Fruit fly (Drosophila melanogaster) whole organism, embryonic: ENCODE results near the gene CG42449.

Experiments
- Ada2b ChIP-seq: fragments of 200-800 bp; sonication (Bioruptor generic); IDR thresholded peaks from 2 replicates; pipeline ENCODE4 v1.3.6; 2022; ENCODE audit warnings: missing biosample characterization, missing genetic modification characterization
- CG1603 ChIP-seq: fragments of 200-800 bp; sonication (Bioruptor generic); optimal IDR thresholded peaks from 2 replicates; lab custom pipeline; 2019; ENCODE audit warnings: missing biosample characterization, mild to moderate bottlenecking, missing genetic modification characterization, moderate library complexity
- CG18599 ChIP-seq: fragments of 200-800 bp; sonication (Bioruptor generic); optimal IDR thresholded peaks from 3 replicates; lab custom pipeline; 2017; ENCODE audit warnings: missing biosample characterization, missing genetic modification characterization, mild to moderate bottlenecking, moderate library complexity, missing genetic modification reagents
- CG18764 ChIP-seq: fragments of 200-800 bp; sonication (Bioruptor generic); optimal IDR thresholded peaks from 3 replicates; lab custom pipeline; 2016; ENCODE audit warnings: missing biosample characterization, missing genetic modification characterization
- CG30020 ChIP-seq: fragments of 200-800 bp; optimal IDR thresholded peaks from 2 replicates; lab custom pipeline; 2019; ENCODE audit warnings: missing biosample characterization, mild to moderate bottlenecking, missing genetic modification characterization, moderate library complexity
- CG30403 ChIP-seq: fragments of 200-800 bp; sonication (Bioruptor generic); optimal IDR thresholded peaks from 3 replicates; lab custom pipeline; 2016; ENCODE audit warnings: missing biosample characterization, missing genetic modification characterization
- CG3407 ChIP-seq: fragments of 200-800 bp; sonication (Bioruptor generic); optimal IDR thresholded peaks from 2 replicates; lab custom pipeline; 2018; ENCODE audit warnings: missing biosample characterization, mild to moderate bottlenecking, missing genetic modification characterization
- CG4282 ChIP-seq: fragments of 200-800 bp; sonication (Bioruptor generic); optimal IDR thresholded peaks from 2 replicates; lab custom pipeline; 2016; ENCODE audit warnings: missing biosample characterization, missing genetic modification characterization
- CG5180 ChIP-seq: fragments of 200-800 bp; sonication (Bioruptor generic); optimal IDR thresholded peaks from 3 replicates; lab custom pipeline; 2017; ENCODE audit warnings: missing biosample characterization, missing genetic modification characterization, mild to moderate bottlenecking, moderate library complexity, missing genetic modification reagents
- CG6272 ChIP-seq: fragments of 200-800 bp; sonication (Bioruptor generic); IDR thresholded peaks from 2 replicates; pipeline ENCODE4 v1.3.6; 2022; ENCODE audit warnings: missing biosample characterization, missing genetic modification characterization
- CG7271 ChIP-seq: fragments of 200-800 bp; sonication (Bioruptor generic); optimal IDR thresholded peaks from 2 replicates; lab custom pipeline; 2018; ENCODE audit warnings: missing biosample characterization, mild to moderate bottlenecking, missing genetic modification characterization, moderate library complexity
- CG8765 ChIP-seq: fragments of 200-800 bp; sonication (Bioruptor generic); IDR thresholded peaks from 2 replicates; pipeline ENCODE4 v1.3.6; 2022; ENCODE audit warnings: missing biosample characterization, missing genetic modification characterization
- CG9609 ChIP-seq: fragments of 200-800 bp; sonication (Bioruptor generic); optimal IDR thresholded peaks from 3 replicates; lab custom pipeline; 2016; ENCODE audit warnings: missing biosample characterization, missing genetic modification characterization
- CG9932 ChIP-seq: fragments of 200-800 bp; sonication (Bioruptor generic); IDR thresholded peaks from 2 replicates; pipeline ENCODE4 v1.3.6; 2022; ENCODE audit warnings: missing biosample characterization, missing genetic modification characterization
- Camta ChIP-seq: fragments of 200-800 bp; sonication (Bioruptor generic); optimal IDR thresholded peaks from 2 replicates; lab custom pipeline; 2016; ENCODE audit warnings: missing biosample characterization, missing genetic modification characterization
- Ets65A ChIP-seq: fragments of 200-800 bp; sonication (Bioruptor generic); peaks from one replicate; lab custom pipeline; 2016; ENCODE audit warnings: missing biosample characterization, missing genetic modification characterization
- Fer3 ChIP-seq: fragments of 200-800 bp; sonication (Bioruptor generic); optimal IDR thresholded peaks from 2 replicates; lab custom pipeline; 2018; ENCODE audit warnings: missing biosample characterization, mild to moderate bottlenecking, missing genetic modification characterization, moderate library complexity
- Hmr ChIP-seq: fragments of 200-800 bp; sonication (Bioruptor generic); optimal IDR thresholded peaks from 3 replicates; lab custom pipeline; 2017; ENCODE audit warnings: mild to moderate bottlenecking, missing biosample characterization, missing genetic modification reagents, missing genetic modification characterization
- Hsf ChIP-seq: fragments of 200-800 bp; sonication (Bioruptor generic); optimal IDR thresholded peaks from 3 replicates; lab custom pipeline; 2016; ENCODE audit warnings: missing biosample characterization, missing genetic modification characterization
- Lim3 ChIP-seq: fragments of 200-800 bp; sonication (Bioruptor generic); IDR thresholded peaks from 2 replicates; pipeline ENCODE4 v1.3.6; 2022; ENCODE audit warnings: missing biosample characterization, missing genetic modification characterization
- Lpt ChIP-seq: fragments of >200 bp; optimal IDR thresholded peaks from 2 replicates; lab custom pipeline; 2018; ENCODE audit warnings: missing biosample characterization, missing genetic modification characterization
- Optix ChIP-seq: fragments of 200-800 bp; sonication (Bioruptor generic); IDR thresholded peaks from 3 replicates; pipeline ENCODE4 v1.3.6; 2022; ENCODE audit warnings: missing biosample characterization, missing genetic modification characterization
- Pdp1 ChIP-seq, 2 experiments: fragments of 200-800 bp; sonication (Bioruptor generic); optimal IDR thresholded peaks; 3 replicates each; lab custom pipeline; 2016; ENCODE audit warnings: missing biosample characterization in 2 of 2, missing genetic modification characterization in 2 of 2, mild to moderate bottlenecking in 1 of 2, moderate library complexity in 1 of 2
- Ptx1 ChIP-seq: fragments of 200-800 bp; sonication (Bioruptor generic); IDR thresholded peaks from 2 replicates; pipeline ENCODE4 v1.3.6; 2022; ENCODE audit warnings: missing biosample characterization, missing genetic modification characterization
- Sox102F ChIP-seq: fragments of 200-800 bp; sonication (Bioruptor generic); optimal IDR thresholded peaks from 2 replicates; lab custom pipeline; 2018; ENCODE audit warnings: missing biosample characterization, mild to moderate bottlenecking, missing genetic modification characterization, moderate library complexity
- Stat92E ChIP-seq, 3 experiments: fragments of >200 bp in 2 of 3; fragments of 200-800 bp in 1 of 3; sonication (Bioruptor generic) in 1 of 3; optimal IDR thresholded peaks; 2 replicates each; lab custom pipeline; 2017 to 2019; ENCODE audit warnings: missing biosample characterization in 3 of 3, missing genetic modification characterization in 3 of 3, mild to moderate bottlenecking in 1 of 3, moderate library complexity in 1 of 3
- Trl ChIP-seq, 3 experiments: fragments of >200 bp in 2 of 3; fragments of 200-800 bp in 1 of 3; sonication (Bioruptor generic) in 1 of 3; optimal IDR thresholded peaks; 2 replicates in 1 of 3; 3 replicates in 2 of 3; lab custom pipeline; 2016 to 2017; ENCODE audit warnings: missing biosample characterization in 1 of 3, missing genetic modification characterization in 1 of 3
- ara ChIP-seq: fragments of 200-800 bp; sonication (Bioruptor generic); IDR thresholded peaks from 2 replicates; pipeline ENCODE4 v1.3.6; 2022; ENCODE audit warnings: missing biosample characterization, missing genetic modification characterization
- ash1 ChIP-seq: fragments of 200-800 bp; sonication (Bioruptor generic); optimal IDR thresholded peaks from 2 replicates; lab custom pipeline; 2018; ENCODE audit warnings: missing biosample characterization, mild to moderate bottlenecking, missing genetic modification characterization
- bigmax ChIP-seq: fragments of 200-800 bp; sonication (Bioruptor generic); optimal IDR thresholded peaks from 2 replicates; lab custom pipeline; 2018; ENCODE audit warnings: missing biosample characterization, mild to moderate bottlenecking, missing genetic modification characterization
- chn ChIP-seq: fragments of 200-800 bp; sonication (Bioruptor generic); optimal IDR thresholded peaks from 2 replicates; lab custom pipeline; 2016; ENCODE audit warnings: missing biosample characterization, missing genetic modification characterization
- ci ChIP-seq: fragments of 200-800 bp; sonication (Bioruptor generic); IDR thresholded peaks from 3 replicates; pipeline ENCODE4 v1.3.6; 2022; ENCODE audit warnings: missing biosample characterization, missing genetic modification characterization
- crol ChIP-seq: fragments of 200-800 bp; sonication (Bioruptor generic); IDR thresholded peaks from 2 replicates; pipeline ENCODE4 v1.3.6; 2022; ENCODE audit warnings: missing biosample characterization, missing genetic modification characterization
- crp ChIP-seq, 2 experiments: fragments of 200-800 bp; sonication (Bioruptor generic); optimal IDR thresholded peaks; 2 replicates in 1 of 2; 3 replicates in 1 of 2; lab custom pipeline; 2017; ENCODE audit warnings: missing biosample characterization in 2 of 2, missing genetic modification characterization in 2 of 2, mild to moderate bottlenecking in 1 of 2, moderate library complexity in 1 of 2
- ewg ChIP-seq: fragments of 200-800 bp; sonication (Bioruptor generic); optimal IDR thresholded peaks from 3 replicates; lab custom pipeline; 2017; ENCODE audit warnings: mild to moderate bottlenecking, missing biosample characterization, missing genetic modification reagents, missing genetic modification characterization
- hkb ChIP-seq, 2 experiments: fragments of 200-800 bp in 1 of 2; fragments of >200 bp in 1 of 2; sonication (Bioruptor generic) in 1 of 2; IDR thresholded peaks in 1 of 2; optimal IDR thresholded peaks in 1 of 2; 2 replicates each; pipeline versions ENCODE4 v1.3.6 to Lab custom; 2017 to 2022; ENCODE audit warnings: missing biosample characterization in 1 of 2, missing genetic modification characterization in 1 of 2
- lilli ChIP-seq: fragments of 200-800 bp; sonication (Bioruptor generic); optimal IDR thresholded peaks from 3 replicates; lab custom pipeline; 2016; ENCODE audit warnings: missing biosample characterization, missing genetic modification characterization
- lmd ChIP-seq: fragments of 200-800 bp; sonication (Bioruptor generic); IDR thresholded peaks from 2 replicates; pipeline ENCODE4 v1.3.6; 2022; ENCODE audit warnings: missing biosample characterization, missing genetic modification characterization
- nerfin-2 ChIP-seq: fragments of 200-800 bp; sonication (Bioruptor generic); IDR thresholded peaks from 2 replicates; pipeline ENCODE4 v1.3.6; 2022; ENCODE audit warnings: missing biosample characterization, missing genetic modification characterization; ENCODE audit not compliant: partially characterized antibody
- nmo ChIP-seq: fragments of 200-800 bp; sonication (Bioruptor generic); optimal IDR thresholded peaks from 2 replicates; lab custom pipeline; 2018; ENCODE audit warnings: missing biosample characterization, mild to moderate bottlenecking, missing genetic modification characterization, moderate library complexity
- pnt ChIP-seq: fragments of 200-800 bp; sonication (Bioruptor generic); optimal IDR thresholded peaks from 3 replicates; lab custom pipeline; 2016; ENCODE audit warnings: missing biosample characterization, missing genetic modification characterization
- ranshi ChIP-seq: fragments of 200-800 bp; sonication (Bioruptor generic); IDR thresholded peaks from 2 replicates; pipeline ENCODE4 v1.3.6; 2022; ENCODE audit warnings: missing biosample characterization, missing genetic modification characterization
- repo ChIP-seq: fragments of 200-800 bp; sonication (Bioruptor generic); optimal IDR thresholded peaks from 2 replicates; lab custom pipeline; 2016; ENCODE audit warnings: missing biosample characterization, missing genetic modification characterization
- rib ChIP-seq: fragments of 200-800 bp; sonication (Bioruptor generic); IDR thresholded peaks from 2 replicates; pipeline ENCODE4 v1.3.6; 2022; ENCODE audit warnings: missing biosample characterization, missing genetic modification characterization
- ro ChIP-seq: fragments of 200-800 bp; sonication (Bioruptor generic); IDR thresholded peaks from 2 replicates; pipeline ENCODE4 v1.3.6; 2022; ENCODE audit warnings: missing biosample characterization, missing genetic modification characterization
- row ChIP-seq: fragments of 200-800 bp; sonication (Bioruptor generic); IDR thresholded peaks from 3 replicates; pipeline ENCODE4 v1.3.6; 2022; ENCODE audit warnings: missing biosample characterization, missing genetic modification characterization
- sc ChIP-seq, 3 experiments: fragments of >200 bp in 2 of 3; fragments of 200-800 bp in 1 of 3; sonication (Bioruptor generic) in 1 of 3; optimal IDR thresholded peaks; 2 replicates in 2 of 3; 3 replicates in 1 of 3; lab custom pipeline; 2017; ENCODE audit warnings: mild to moderate bottlenecking in 1 of 3, missing biosample characterization in 1 of 3, missing genetic modification characterization in 1 of 3, missing genetic modification reagents in 1 of 3
- sd ChIP-seq: fragments of 200-800 bp; sonication (Bioruptor generic); optimal IDR thresholded peaks from 3 replicates; lab custom pipeline; 2018; ENCODE audit warnings: missing biosample characterization, mild to moderate bottlenecking, missing genetic modification characterization, moderate library complexity
- sens-2 ChIP-seq: fragments of 200-800 bp; sonication (Bioruptor generic); IDR thresholded peaks from 2 replicates; pipeline ENCODE4 v1.3.6; 2022; ENCODE audit warnings: missing biosample characterization, missing genetic modification characterization

The CG42449 gene

DNA sequence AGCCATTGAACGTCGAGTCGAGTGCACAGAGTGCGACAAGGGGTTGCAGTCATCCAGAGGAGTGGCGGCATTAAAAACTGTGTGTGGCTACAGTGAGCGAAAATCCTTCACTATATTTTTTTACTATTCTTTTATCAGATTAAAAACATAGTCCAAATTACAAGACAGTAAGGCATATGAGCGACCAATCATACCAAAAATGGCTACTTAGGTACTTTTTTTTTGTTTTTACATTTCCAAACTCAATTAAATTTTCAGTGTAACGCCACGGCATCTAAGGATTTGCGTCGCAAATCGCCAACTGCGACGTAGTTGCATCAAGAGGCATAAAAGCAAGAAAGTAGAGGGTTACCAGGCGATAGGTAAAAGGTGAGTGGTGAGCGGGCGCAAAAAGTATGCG lies 44.0 kb upstream of the CG42449 start (continued):
- TF ChIP-seq bigmax (GFP tag; lab: Kevin White, UChicago) (no peak), hkb (optimal IDR thresholded peaks at IDR 0.05; lab: Kevin White, UChicago) (no peak), hkb (GFP tag; IDR thresholded peaks at IDR 0.05; lab: Robert Waterston, UW) (peak; percentile 61), Stat92E (GFP tag; optimal IDR thresholded peaks at IDR 0.05; lab: Kevin White, UChicago) (no peak), repo (GFP tag; lab: Kevin White, UChicago) (peak; percentile 38), lmd (GFP tag; lab: Robert Waterston, UW) (peak; percentile 55), CG6272 (GFP tag; lab: Robert Waterston, UW) (peak; percentile 34; the same call in 1 of the 2 replicates), Hmr (GFP tag; lab: Kevin White, UChicago) (peak; percentile 14), CG30020 (no peak), ro (GFP tag; lab: Robert Waterston, UW) (no peak), Ets65A (peak; percentile 84), CG7271 (no peak), crp (GFP tag; optimal IDR thresholded peaks at IDR 0.05; lab: Kevin White, UChicago) (no peak), nmo (GFP tag; lab: Kevin White, UChicago) (peak; percentile 25), CG1603 (tag; lab: Kevin White, UChicago) (peak; percentile 58), Ada2b (GFP tag; lab: Robert Waterston, UW) (peak; percentile 44; the same call in 1 of the 2 replicates), row (GFP tag; lab: Robert Waterston, UW) (peak; percentile 52), ash1 (GFP tag; lab: Kevin White, UChicago) (no peak), Camta (GFP tag; lab: Kevin White, UChicago) (peak; percentile 46), Fer3 (peak; percentile 48), lilli (peak; percentile 24), chn (GFP tag; lab: Kevin White, UChicago) (peak; percentile 33), CG18599 (GFP tag; lab: Kevin White, UChicago) (peak; percentile 51), rib (no peak), CG9932 (0 out of 2 replicates have a peak, but pooled peaks have one; percentile 9), ci (GFP tag; lab: Robert Waterston, UW) (peak; percentile 70; the same call in 2 of the 3 replicates), sd (no peak), crol (no peak), Pdp1 (GFP tag; optimal IDR thresholded peaks at IDR 0.05; lab: Kevin White, UChicago) (peak; percentile 26 to 32), ranshi (GFP tag; lab: Robert Waterston, UW) (peak; percentile 52; the same call in 1 of the 2 replicates), CG4282 (GFP tag; lab: Kevin White, UChicago) (no peak), pnt (GFP tag; lab: Kevin White, UChicago) (peak; percentile 35), Trl (optimal IDR thresholded peaks at IDR 0.05; lab: Kevin White, UChicago) (no peak), Trl (GFP tag; optimal IDR thresholded peaks at IDR 0.05; lab: Kevin White, UChicago) (peak; percentile 23), Lpt (no peak), CG8765 (peak; percentile 66), CG18764 (GFP tag; lab: Kevin White, UChicago) (peak; percentile 22), nerfin-2 (GFP tag; lab: Robert Waterston, UW) (no peak), CG3407 (GFP tag; lab: Kevin White, UChicago) (peak; percentile 7), CG5180 (peak; percentile 9), sc (optimal IDR thresholded peaks at IDR 0.05; lab: Kevin White, UChicago) (no peak), sc (GFP tag; optimal IDR thresholded peaks at IDR 0.05; lab: Kevin White, UChicago) (peak; percentile 4), ara (GFP tag; lab: Robert Waterston, UW) (peak; percentile 46; the same call in 1 of the 2 replicates), CG30403 (GFP tag; lab: Kevin White, UChicago) (peak; percentile 23), ewg (GFP tag; lab: Kevin White, UChicago) (peak; percentile 24), Hsf (GFP tag; lab: Kevin White, UChicago) (peak; percentile 21), sens-2 (GFP tag; lab: Robert Waterston, UW) (peak; percentile 59), Lim3 (no peak), Sox102F (GFP tag; lab: Kevin White, UChicago) (peak; percentile 53), CG9609 (GFP tag; lab: Kevin White, UChicago) (peak; percentile 10), Optix (GFP tag; lab: Robert Waterston, UW) (peak; percentile 36; the same call in 1 of the 3 replicates), Ptx1 (GFP tag; lab: Robert Waterston, UW) (peak; percentile 35)
